Fruit fly (Drosophila melanogaster) whole organism, embryonic: Measurements from ENCODE around the gene odd.

Experiments used
- ATbp ChIP-seq: fragments of 200-800 bp; sonication (Bioruptor generic); optimal IDR thresholded peaks from 2 replicates; lab custom pipeline; 2017; ENCODE audit warnings: missing biosample characterization, mild to moderate bottlenecking, missing genetic modification characterization, missing genetic modification reagents
- Ada2b ChIP-seq: fragments of 200-800 bp; sonication (Bioruptor generic); IDR thresholded peaks from 2 replicates; pipeline ENCODE4 v1.3.6; 2022; ENCODE audit warnings: missing biosample characterization, missing genetic modification characterization
- Aef1 ChIP-seq: fragments of 200-800 bp; sonication (Bioruptor generic); IDR thresholded peaks from 3 replicates; pipeline ENCODE4 v1.3.6; 2022; ENCODE audit warnings: missing biosample characterization, missing genetic modification characterization
- Bteb2 ChIP-seq: fragments of 200-800 bp; sonication (Bioruptor generic); optimal IDR thresholded peaks from 2 replicates; lab custom pipeline; 2016; ENCODE audit warnings: missing biosample characterization, missing genetic modification characterization
- CG1024 ChIP-seq: fragments of 200-800 bp; sonication (Bioruptor generic); IDR thresholded peaks from 2 replicates; pipeline ENCODE4 v1.3.6; 2022; ENCODE audit warnings: missing biosample characterization, missing genetic modification characterization
- CG11247 ChIP-seq: fragments of 200-800 bp; sonication (Bioruptor generic); IDR thresholded peaks from 2 replicates; pipeline ENCODE4 v1.3.6; 2022; ENCODE audit warnings: missing biosample characterization, missing genetic modification characterization
- CG11398 ChIP-seq: fragments of 200-800 bp; sonication (Bioruptor generic); optimal IDR thresholded peaks from 2 replicates; lab custom pipeline; 2016; ENCODE audit warnings: missing biosample characterization, missing genetic modification characterization
- CG13775 ChIP-seq: fragments of 200-800 bp; sonication (Bioruptor generic); optimal IDR thresholded peaks from 3 replicates; lab custom pipeline; 2017; ENCODE audit warnings: missing biosample characterization, mild to moderate bottlenecking, missing genetic modification characterization
- CG14014 ChIP-seq: fragments of 200-800 bp; sonication (Bioruptor generic); IDR thresholded peaks from 2 replicates; pipeline ENCODE4 v1.3.6; 2022; ENCODE audit warnings: missing biosample characterization, missing genetic modification characterization
- CG1603 ChIP-seq: fragments of 200-800 bp; sonication (Bioruptor generic); optimal IDR thresholded peaks from 2 replicates; lab custom pipeline; 2019; ENCODE audit warnings: missing biosample characterization, mild to moderate bottlenecking, missing genetic modification characterization, moderate library complexity
- CG17361 ChIP-seq: fragments of 200-800 bp; sonication (Bioruptor generic); IDR thresholded peaks from 3 replicates; pipeline ENCODE4 v1.3.6; 2022; ENCODE audit warnings: missing biosample characterization, missing genetic modification characterization
- CG18619 ChIP-seq: fragments of 200-800 bp; sonication (Bioruptor generic); optimal IDR thresholded peaks from 3 replicates; lab custom pipeline; 2017; ENCODE audit warnings: missing biosample characterization, mild to moderate bottlenecking, missing genetic modification characterization
- CG32767 ChIP-seq: fragments of 200-800 bp; sonication (Bioruptor generic); IDR thresholded peaks from 2 replicates; pipeline ENCODE4 v1.3.6; 2022; ENCODE audit warnings: missing biosample characterization, missing genetic modification characterization
- CG3407 ChIP-seq: fragments of 200-800 bp; sonication (Bioruptor generic); optimal IDR thresholded peaks from 2 replicates; lab custom pipeline; 2018; ENCODE audit warnings: missing biosample characterization, mild to moderate bottlenecking, missing genetic modification characterization
- CG4360 ChIP-seq: fragments of 200-800 bp; sonication (Bioruptor generic); IDR thresholded peaks from 2 replicates; pipeline ENCODE4 v1.3.6; 2022; ENCODE audit warnings: missing biosample characterization, missing genetic modification characterization
- CG4404 ChIP-seq: fragments of 200-800 bp; sonication (Bioruptor generic); IDR thresholded peaks from 2 replicates; pipeline ENCODE4 v1.3.6; 2022; ENCODE audit warnings: missing biosample characterization, missing genetic modification characterization
- CG4617 ChIP-seq: fragments of 200-800 bp; sonication (Bioruptor generic); optimal IDR thresholded peaks from 3 replicates; lab custom pipeline; 2016; ENCODE audit warnings: missing biosample characterization, missing genetic modification characterization, borderline replicate concordance
- CG5245 ChIP-seq: fragments of 200-800 bp; sonication (Bioruptor generic); optimal IDR thresholded peaks from 3 replicates; lab custom pipeline; 2016; ENCODE audit warnings: missing biosample characterization, missing genetic modification characterization
- CG7987 ChIP-seq: fragments of 200-800 bp; sonication (Bioruptor generic); optimal IDR thresholded peaks from 2 replicates; lab custom pipeline; 2018; ENCODE audit warnings: missing biosample characterization, mild to moderate bottlenecking, missing genetic modification characterization, moderate library complexity
- CG9797 ChIP-seq: fragments of 200-800 bp; sonication (Bioruptor generic); optimal IDR thresholded peaks from 3 replicates; lab custom pipeline; 2018; ENCODE audit warnings: missing biosample characterization, mild to moderate bottlenecking, missing genetic modification characterization
- D19B ChIP-seq: fragments of 200-800 bp; sonication (Bioruptor generic); optimal IDR thresholded peaks from 2 replicates; lab custom pipeline; 2017; ENCODE audit warnings: missing biosample characterization, mild to moderate bottlenecking, missing genetic modification characterization
- Deaf1 ChIP-seq: fragments of 200-800 bp; optimal IDR thresholded peaks from 3 replicates; lab custom pipeline; 2019; ENCODE audit warnings: missing biosample characterization, mild to moderate bottlenecking, missing genetic modification characterization, moderate library complexity
- Dll ChIP-seq: fragments of 200-800 bp; sonication (Bioruptor generic); IDR thresholded peaks from 4 replicates; pipeline ENCODE4 v1.3.6; 2022; ENCODE audit warnings: missing biosample characterization, missing genetic modification characterization; ENCODE audit not compliant: partially characterized antibody
- Dp ChIP-seq: fragments of 200-800 bp; sonication (Bioruptor generic); optimal IDR thresholded peaks from 2 replicates; lab custom pipeline; 2018; ENCODE audit warnings: missing biosample characterization, mild to moderate bottlenecking, missing genetic modification characterization, moderate library complexity
- HHEX ChIP-seq: fragments of 200-800 bp; sonication (Bioruptor generic); optimal IDR thresholded peaks from 3 replicates; lab custom pipeline; 2017; ENCODE audit warnings: missing biosample characterization, mild to moderate bottlenecking, missing genetic modification characterization, missing genetic modification reagents
- HLH3B ChIP-seq: fragments of 200-800 bp; sonication (Bioruptor generic); IDR thresholded peaks from 2 replicates; pipeline ENCODE4 v1.3.6; 2022; ENCODE audit warnings: missing biosample characterization, missing genetic modification characterization
- NC2α ChIP-seq: fragments of 200-800 bp; sonication (Bioruptor generic); optimal IDR thresholded peaks from 2 replicates; lab custom pipeline; 2016; ENCODE audit warnings: missing biosample characterization, missing genetic modification characterization
- Nf-YC ChIP-seq: fragments of 200-800 bp; optimal IDR thresholded peaks from 3 replicates; lab custom pipeline; 2019; ENCODE audit warnings: missing biosample characterization, mild to moderate bottlenecking, missing genetic modification characterization, moderate library complexity
- Oaz ChIP-seq: fragments of 200-800 bp; sonication (Bioruptor generic); IDR thresholded peaks from 2 replicates; pipeline ENCODE4 v1.3.6; 2022; ENCODE audit warnings: missing biosample characterization, missing genetic modification characterization
- TFAM ChIP-seq: fragments of 200-800 bp; sonication (Bioruptor generic); optimal IDR thresholded peaks from 2 replicates; lab custom pipeline; 2017; ENCODE audit warnings: missing biosample characterization, missing genetic modification characterization, inconsistent platforms
- Tbp ChIP-seq: fragments of >200 bp; optimal IDR thresholded peaks from 2 replicates; lab custom pipeline; 2018; ENCODE audit warnings: missing biosample characterization, missing genetic modification characterization
- Vsx1 ChIP-seq: fragments of 200-800 bp; sonication (Bioruptor generic); optimal IDR thresholded peaks from 2 replicates; lab custom pipeline; 2017; ENCODE audit warnings: missing biosample characterization, mild to moderate bottlenecking, missing genetic modification characterization, missing genetic modification reagents
- YL-1 ChIP-seq: fragments of 200-800 bp; sonication (Bioruptor generic); optimal IDR thresholded peaks from 3 replicates; lab custom pipeline; 2017; ENCODE audit warnings: missing biosample characterization, mild to moderate bottlenecking, missing genetic modification characterization
- ab ChIP-seq: fragments of 200-800 bp; sonication (Bioruptor generic); optimal IDR thresholded peaks from 2 replicates; lab custom pipeline; 2016; ENCODE audit warnings: missing biosample characterization, missing genetic modification characterization
- ara ChIP-seq: fragments of 200-800 bp; sonication (Bioruptor generic); IDR thresholded peaks from 2 replicates; pipeline ENCODE4 v1.3.6; 2022; ENCODE audit warnings: missing biosample characterization, missing genetic modification characterization
- br ChIP-seq: fragments of >200 bp; optimal IDR thresholded peaks from 2 replicates; lab custom pipeline; 2017
- crol ChIP-seq: fragments of 200-800 bp; sonication (Bioruptor generic); IDR thresholded peaks from 2 replicates; pipeline ENCODE4 v1.3.6; 2022; ENCODE audit warnings: missing biosample characterization, missing genetic modification characterization
- crp ChIP-seq, 2 experiments: fragments of 200-800 bp; sonication (Bioruptor generic); optimal IDR thresholded peaks; 2 replicates in 1 of 2; 3 replicates in 1 of 2; lab custom pipeline; 2017; ENCODE audit warnings: missing biosample characterization in 2 of 2, missing genetic modification characterization in 2 of 2, mild to moderate bottlenecking in 1 of 2, moderate library complexity in 1 of 2
- dm ChIP-seq: fragments of 200-800 bp; sonication (Bioruptor generic); optimal IDR thresholded peaks from 3 replicates; lab custom pipeline; 2016; ENCODE audit warnings: missing biosample characterization, missing genetic modification characterization
- dpn ChIP-seq, 2 experiments: fragments of 200-800 bp; sonication (Bioruptor generic); optimal IDR thresholded peaks; 3 replicates each; lab custom pipeline; 2016; ENCODE audit warnings: missing biosample characterization in 2 of 2, missing genetic modification characterization in 2 of 2
- en ChIP-seq: fragments of 200-800 bp; sonication (Bioruptor generic); optimal IDR thresholded peaks from 2 replicates; lab custom pipeline; 2016; ENCODE audit warnings: missing biosample characterization, missing genetic modification characterization
- exex ChIP-seq: fragments of 200-800 bp; sonication (Bioruptor generic); optimal IDR thresholded peaks from 4 replicates; lab custom pipeline; 2018; ENCODE audit warnings: missing biosample characterization, mild to moderate bottlenecking, missing genetic modification characterization, moderate library complexity
- fd64A ChIP-seq: fragments of 200-800 bp; sonication (Bioruptor generic); optimal IDR thresholded peaks from 3 replicates; lab custom pipeline; 2018; ENCODE audit warnings: missing biosample characterization, mild to moderate bottlenecking, missing genetic modification characterization
- gcm2 ChIP-seq: fragments of 200-800 bp; sonication (Bioruptor generic); optimal IDR thresholded peaks from 2 replicates; lab custom pipeline; 2016; ENCODE audit warnings: missing biosample characterization, missing genetic modification characterization
- gsb ChIP-seq: fragments of 200-800 bp; sonication (Bioruptor generic); IDR thresholded peaks from 2 replicates; pipeline ENCODE4 v1.3.6; 2022; ENCODE audit warnings: missing biosample characterization, missing genetic modification characterization
- lilli ChIP-seq: fragments of 200-800 bp; sonication (Bioruptor generic); optimal IDR thresholded peaks from 3 replicates; lab custom pipeline; 2016; ENCODE audit warnings: missing biosample characterization, missing genetic modification characterization
- pho ChIP-seq: fragments of 200-800 bp; sonication (Bioruptor generic); optimal IDR thresholded peaks from 2 replicates; lab custom pipeline; 2016; ENCODE audit warnings: missing biosample characterization, missing genetic modification characterization
- repo ChIP-seq: fragments of 200-800 bp; sonication (Bioruptor generic); optimal IDR thresholded peaks from 2 replicates; lab custom pipeline; 2016; ENCODE audit warnings: missing biosample characterization, missing genetic modification characterization
- sd ChIP-seq: fragments of 200-800 bp; sonication (Bioruptor generic); optimal IDR thresholded peaks from 3 replicates; lab custom pipeline; 2018; ENCODE audit warnings: missing biosample characterization, mild to moderate bottlenecking, missing genetic modification characterization, moderate library complexity
- tap ChIP-seq: fragments of 200-800 bp; optimal IDR thresholded peaks from 3 replicates; lab custom pipeline; 2019; ENCODE audit warnings: missing biosample characterization, mild to moderate bottlenecking, missing genetic modification characterization, moderate library complexity
- tx ChIP-seq: fragments of 200-800 bp; sonication (Bioruptor generic); optimal IDR thresholded peaks from 2 replicates; lab custom pipeline; 2016; ENCODE audit warnings: missing biosample characterization, missing genetic modification characterization
- zf30C ChIP-seq: fragments of 200-800 bp; sonication (Bioruptor generic); optimal IDR thresholded peaks from 3 replicates; lab custom pipeline; 2018; ENCODE audit warnings: missing biosample characterization, mild to moderate bottlenecking, missing genetic modification characterization

The odd gene

dm6 chr2L:3655698-3656105 is 49.1 kb upstream of the odd start (continued):
- TF ChIP-seq crp (GFP tag; optimal IDR thresholded peaks at IDR 0.05; lab: Kevin White, UChicago) (peak in 1 of 2 experiments; percentile 68), YL-1 (GFP tag; lab: Kevin White, UChicago) (peak; percentile 91), sd (peak; percentile 95), CG1603 (tag; lab: Kevin White, UChicago) (peak; percentile 98), CG32767 (peak; percentile 97), ab (GFP tag; lab: Kevin White, UChicago) (peak; percentile 94), zf30C (GFP tag; lab: Kevin White, UChicago) (peak; percentile 49), pho (GFP tag; lab: Kevin White, UChicago) (peak; percentile 99), CG4360 (peak; percentile 97), Nf-YC (peak; percentile 92), CG4617 (GFP tag; lab: Kevin White, UChicago) (peak; percentile 97), br (lab: Kevin White, UChicago) (no peak), CG9797 (GFP tag; lab: Kevin White, UChicago) (peak; percentile 64), CG11398 (peak; percentile 97), CG5245 (GFP tag; lab: Kevin White, UChicago) (peak; percentile 98), ATbp (GFP tag; lab: Kevin White, UChicago) (peak; percentile 99), dpn (GFP tag; optimal IDR thresholded peaks at IDR 0.05; lab: Kevin White, UChicago) (peak; percentile 98 to 99), dm (GFP tag; lab: Kevin White, UChicago) (peak; percentile 96), Dp (GFP tag; lab: Kevin White, UChicago) (peak; percentile 30), gsb (GFP tag; lab: Robert Waterston, UW) (peak; percentile 96), Deaf1 (tag; lab: Kevin White, UChicago) (peak; percentile 87), crol (GFP tag; lab: Robert Waterston, UW) (peak; percentile 49; the same call in 1 of the 2 replicates), fd64A (peak; percentile 98), Oaz (GFP tag; lab: Robert Waterston, UW) (peak; percentile 95), Aef1 (GFP tag; lab: Robert Waterston, UW) (peak; percentile 97), CG4404 (peak; percentile 95), CG18619 (GFP tag; lab: Kevin White, UChicago) (peak; percentile 98), HHEX (GFP tag; lab: Kevin White, UChicago) (peak; percentile 98), tap (tag; lab: Kevin White, UChicago) (peak; percentile 99), lilli (peak; percentile 98), gcm2 (GFP tag; lab: Kevin White, UChicago) (peak; percentile 96), NC2α (GFP tag; lab: Kevin White, UChicago) (peak; percentile 96), CG3407 (GFP tag; lab: Kevin White, UChicago) (peak; percentile 97), Dll (GFP tag; lab: Robert Waterston, UW) (no peak; the same call in 3 of the 4 replicates), TFAM (GFP tag; lab: Kevin White, UChicago) (peak; percentile 91), Ada2b (GFP tag; lab: Robert Waterston, UW) (peak; percentile 98), repo (GFP tag; lab: Kevin White, UChicago) (peak; percentile 97), Bteb2 (GFP tag; lab: Kevin White, UChicago) (peak; percentile 97), ara (GFP tag; lab: Robert Waterston, UW) (peak; percentile 97), Tbp (GFP tag; lab: Kevin White, UChicago) (no peak), CG17361 (peak; percentile 98), HLH3B (GFP tag; lab: Robert Waterston, UW) (peak; percentile 98), CG7987 (peak; percentile 93), CG11247 (GFP tag; lab: Robert Waterston, UW) (peak; percentile 96), CG1024 (GFP tag; lab: Robert Waterston, UW) (peak; percentile 94), en (peak; percentile 97), CG14014 (GFP tag; lab: Robert Waterston, UW) (peak; percentile 98), CG13775 (peak; percentile 98), Vsx1 (GFP tag; lab: Kevin White, UChicago) (peak; percentile 94), D19B (peak; percentile 93), tx (GFP tag; lab: Kevin White, UChicago) (peak; percentile 98), exex (tag; lab: Kevin White, UChicago) (peak; percentile 93)
